Fruit fly (Drosophila melanogaster) whole organism, prepupa: Measurements from ENCODE around the gene CG18744.
A peak's percentile ranks its signal among the peaks of the same experiment; 100 is the strongest.

Experiments used
- Blimp-1 ChIP-seq: fragments of 200-800 bp; sonication (Bioruptor generic); optimal IDR thresholded peaks from 3 replicates; lab custom pipeline; 2017; ENCODE audit warnings: missing biosample characterization, missing genetic modification characterization, mild to moderate bottlenecking, moderate library complexity, missing genetic modification reagents
- CG10669 ChIP-seq: fragments of 200-800 bp; sonication (Bioruptor generic); optimal IDR thresholded peaks from 3 replicates; lab custom pipeline; 2018; ENCODE audit warnings: missing biosample characterization, mild to moderate bottlenecking, missing genetic modification characterization, moderate library complexity
- CG11762 ChIP-seq: fragments of 200-800 bp; sonication (Bioruptor generic); optimal IDR thresholded peaks from 3 replicates; lab custom pipeline; 2016; ENCODE audit warnings: missing biosample characterization, missing genetic modification characterization; ENCODE audit not compliant: insufficient read depth
- CG11902 ChIP-seq: fragments of 200-800 bp; sonication (Bioruptor generic); optimal IDR thresholded peaks from 3 replicates; lab custom pipeline; 2016; ENCODE audit warnings: missing biosample characterization, missing genetic modification characterization
- CG15336 ChIP-seq: fragments of 200-800 bp; sonication (Bioruptor generic); IDR thresholded peaks from 2 replicates; pipeline ENCODE4 v1.3.6; 2022; ENCODE audit warnings: missing biosample characterization, missing genetic modification characterization
- CG1621 ChIP-seq: fragments of 200-800 bp; sonication (Bioruptor generic); optimal IDR thresholded peaks from 3 replicates; lab custom pipeline; 2018; ENCODE audit warnings: missing biosample characterization, mild to moderate bottlenecking, missing genetic modification characterization
- CG3032 ChIP-seq: fragments of 200-800 bp; optimal IDR thresholded peaks from 2 replicates; lab custom pipeline; 2019; ENCODE audit warnings: missing biosample characterization, mild to moderate bottlenecking, missing genetic modification characterization, moderate library complexity
- CG31627 ChIP-seq: fragments of 200-800 bp; sonication (Bioruptor generic); optimal IDR thresholded peaks from 3 replicates; lab custom pipeline; 2016; ENCODE audit warnings: missing biosample characterization, missing genetic modification characterization
- CG32006 ChIP-seq: fragments of 200-800 bp; sonication (Bioruptor generic); optimal IDR thresholded peaks from 3 replicates; lab custom pipeline; 2017; ENCODE audit warnings: missing biosample characterization, mild to moderate bottlenecking, missing genetic modification characterization
- CG34406 ChIP-seq: fragments of 200-800 bp; sonication (Bioruptor generic); optimal IDR thresholded peaks from 3 replicates; lab custom pipeline; 2016; ENCODE audit warnings: missing biosample characterization, missing genetic modification characterization
- CG4318 ChIP-seq: fragments of 200-800 bp; sonication (Bioruptor generic); optimal IDR thresholded peaks from 3 replicates; lab custom pipeline; 2017; ENCODE audit warnings: missing biosample characterization, mild to moderate bottlenecking, missing genetic modification characterization
- CG6163 ChIP-seq: fragments of 200-800 bp; sonication (Bioruptor generic); IDR thresholded peaks from 3 replicates; pipeline ENCODE4 v1.3.6; 2022; ENCODE audit warnings: missing biosample characterization, missing genetic modification characterization
- CG6276 ChIP-seq: fragments of 200-800 bp; sonication (Bioruptor generic); optimal IDR thresholded peaks from 2 replicates; lab custom pipeline; 2017; ENCODE audit warnings: missing biosample characterization, mild to moderate bottlenecking, missing genetic modification characterization
- CG6792 ChIP-seq: fragments of 200-800 bp; sonication (Bioruptor generic); optimal IDR thresholded peaks from 3 replicates; lab custom pipeline; 2016; ENCODE audit warnings: missing biosample characterization, missing genetic modification characterization
- CG6808 ChIP-seq: fragments of 200-800 bp; sonication (Bioruptor generic); optimal IDR thresholded peaks from 3 replicates; lab custom pipeline; 2017; ENCODE audit warnings: missing biosample characterization, missing genetic modification characterization, mild to moderate bottlenecking, moderate library complexity, missing genetic modification reagents
- CG8119 ChIP-seq: fragments of 200-800 bp; sonication (Bioruptor generic); IDR thresholded peaks from 3 replicates; pipeline ENCODE4 v1.3.6; 2022; ENCODE audit warnings: missing biosample characterization, missing genetic modification characterization
- CG8319 ChIP-seq: fragments of 200-800 bp; sonication (Bioruptor generic); optimal IDR thresholded peaks from 3 replicates; lab custom pipeline; 2016; ENCODE audit warnings: missing biosample characterization, missing genetic modification characterization
- CG8632 ChIP-seq: fragments of 200-800 bp; sonication (Bioruptor generic); optimal IDR thresholded peaks from 3 replicates; lab custom pipeline; 2016; ENCODE audit warnings: missing biosample characterization, missing genetic modification characterization
- CG9139 ChIP-seq: fragments of 200-800 bp; sonication (Bioruptor generic); optimal IDR thresholded peaks from 3 replicates; lab custom pipeline; 2017; ENCODE audit warnings: missing biosample characterization, mild to moderate bottlenecking, missing genetic modification characterization
- Eip75B ChIP-seq: fragments of 200-800 bp; sonication (Bioruptor generic); optimal IDR thresholded peaks from 3 replicates; lab custom pipeline; 2016; ENCODE audit warnings: missing biosample characterization, missing genetic modification characterization
- Eip78C ChIP-seq: fragments of 200-800 bp; sonication (Bioruptor generic); peaks from one replicate; lab custom pipeline; 2016; ENCODE audit warnings: missing biosample characterization, missing genetic modification characterization
- Eip93F ChIP-seq: fragments of 200-800 bp; sonication (Bioruptor generic); optimal IDR thresholded peaks from 2 replicates; lab custom pipeline; 2016; ENCODE audit warnings: missing biosample characterization, mild to moderate bottlenecking, missing genetic modification characterization
- Ets21C ChIP-seq: fragments of 200-800 bp; sonication (Bioruptor generic); optimal IDR thresholded peaks from 3 replicates; lab custom pipeline; 2016; ENCODE audit warnings: missing biosample characterization, missing genetic modification characterization
- Ets96B ChIP-seq: fragments of 200-800 bp; optimal IDR thresholded peaks from 2 replicates; lab custom pipeline; 2019; ENCODE audit warnings: missing biosample characterization, mild to moderate bottlenecking, missing genetic modification characterization, moderate library complexity
- Hr38 ChIP-seq: sonication (Bioruptor generic); optimal IDR thresholded peaks from 2 replicates; lab custom pipeline; 2016; ENCODE audit warnings: missing biosample characterization, missing genetic modification characterization
- Hr39 ChIP-seq: fragments of 200-800 bp; sonication (Bioruptor generic); optimal IDR thresholded peaks from 2 replicates; lab custom pipeline; 2016; ENCODE audit warnings: missing biosample characterization, missing genetic modification characterization
- Hr4 ChIP-seq: fragments of 200-800 bp; sonication (Bioruptor generic); optimal IDR thresholded peaks from 3 replicates; lab custom pipeline; 2016; ENCODE audit warnings: missing biosample characterization, missing genetic modification characterization
- Lpt ChIP-seq: fragments of 200-800 bp; sonication (Bioruptor generic); optimal IDR thresholded peaks from 3 replicates; lab custom pipeline; 2016; ENCODE audit warnings: missing biosample characterization, missing genetic modification characterization
- OdsH ChIP-seq: fragments of 200-800 bp; sonication (Bioruptor generic); optimal IDR thresholded peaks from 3 replicates; lab custom pipeline; 2016; ENCODE audit warnings: missing biosample characterization, missing genetic modification characterization
- Smox ChIP-seq: fragments of 200-800 bp; sonication (Bioruptor generic); optimal IDR thresholded peaks from 3 replicates; lab custom pipeline; 2016; ENCODE audit warnings: missing biosample characterization, missing genetic modification characterization
- Sox14 ChIP-seq: fragments of 200-800 bp; sonication (Bioruptor generic); optimal IDR thresholded peaks from 3 replicates; lab custom pipeline; 2016; ENCODE audit warnings: missing biosample characterization, missing genetic modification characterization
- Sox15 ChIP-seq: fragments of 200-800 bp; sonication (Bioruptor generic); optimal IDR thresholded peaks from 3 replicates; lab custom pipeline; 2016; ENCODE audit warnings: missing biosample characterization, missing genetic modification characterization
- achi ChIP-seq: fragments of 200-800 bp; sonication (Bioruptor generic); optimal IDR thresholded peaks from 3 replicates; lab custom pipeline; 2016; ENCODE audit warnings: missing biosample characterization, missing genetic modification characterization
- acj6 ChIP-seq: fragments of 200-800 bp; sonication (Bioruptor generic); optimal IDR thresholded peaks from 3 replicates; lab custom pipeline; 2016; ENCODE audit warnings: missing biosample characterization, missing genetic modification characterization
- cyc ChIP-seq: fragments of 200-800 bp; sonication (Bioruptor generic); optimal IDR thresholded peaks from 3 replicates; lab custom pipeline; 2016; ENCODE audit warnings: missing biosample characterization, missing genetic modification characterization
- dac ChIP-seq: fragments of 200-800 bp; sonication (Bioruptor generic); optimal IDR thresholded peaks from 2 replicates; lab custom pipeline; 2017; ENCODE audit warnings: missing biosample characterization, mild to moderate bottlenecking, missing genetic modification characterization
- dsx ChIP-seq: fragments of 200-800 bp; optimal IDR thresholded peaks from 3 replicates; lab custom pipeline; 2019; ENCODE audit warnings: missing biosample characterization, mild to moderate bottlenecking, missing genetic modification characterization, moderate library complexity; ENCODE audit not compliant: poor library complexity, severe bottlenecking
- eg ChIP-seq: fragments of 200-800 bp; sonication (Bioruptor generic); IDR thresholded peaks from 3 replicates; pipeline ENCODE4 v1.3.6; 2022; ENCODE audit warnings: missing biosample characterization, missing genetic modification characterization
- esn ChIP-seq: fragments of 200-800 bp; sonication (Bioruptor generic); optimal IDR thresholded peaks from 2 replicates; lab custom pipeline; 2016; ENCODE audit warnings: missing biosample characterization, mild to moderate bottlenecking, missing genetic modification characterization, moderate library complexity
- fd59A ChIP-seq: fragments of 200-800 bp; sonication (Bioruptor generic); optimal IDR thresholded peaks from 2 replicates; lab custom pipeline; 2017; ENCODE audit warnings: missing biosample characterization, mild to moderate bottlenecking, missing genetic modification characterization, missing genetic modification reagents
- fkh ChIP-seq: fragments of 200-800 bp; sonication (Bioruptor generic); optimal IDR thresholded peaks from 3 replicates; lab custom pipeline; 2017; ENCODE audit warnings: missing biosample characterization, mild to moderate bottlenecking, missing genetic modification characterization, moderate library complexity
- lz ChIP-seq: fragments of 200-800 bp; sonication (Bioruptor generic); optimal IDR thresholded peaks from 3 replicates; lab custom pipeline; 2016; ENCODE audit warnings: missing biosample characterization, missing genetic modification characterization
- net ChIP-seq: fragments of 200-800 bp; sonication (Bioruptor generic); optimal IDR thresholded peaks from 3 replicates; lab custom pipeline; 2016; ENCODE audit warnings: missing biosample characterization, missing genetic modification characterization
- salr ChIP-seq, 2 experiments: fragments of 200-800 bp; sonication (Bioruptor generic); optimal IDR thresholded peaks; 3 replicates each; lab custom pipeline; 2016 to 2018; ENCODE audit warnings: missing biosample characterization in 2 of 2, missing genetic modification characterization in 2 of 2, mild to moderate bottlenecking in 1 of 2
- svp ChIP-seq: fragments of 200-800 bp; sonication (Bioruptor generic); peaks from one replicate; lab custom pipeline; 2016; ENCODE audit warnings: missing biosample characterization, missing genetic modification characterization
- topi ChIP-seq: fragments of 200-800 bp; sonication (Bioruptor generic); optimal IDR thresholded peaks from 3 replicates; lab custom pipeline; 2016; ENCODE audit warnings: missing biosample characterization, missing genetic modification characterization
- vri ChIP-seq: fragments of 200-800 bp; sonication (Bioruptor generic); optimal IDR thresholded peaks from 3 replicates; lab custom pipeline; 2016; ENCODE audit warnings: missing biosample characterization, mild to moderate bottlenecking, missing genetic modification characterization

CG18744 gene

dm6 chr3R:7753518-7753917 lies 45.1 kb downstream of the CG18744 start (continued):
- TF ChIP-seq Hr38 (GFP tag; lab: Kevin White, UChicago) (no peak), CG8632 (GFP tag; lab: Kevin White, UChicago) (no peak), Eip75B (no peak), Sox15 (GFP tag; lab: Kevin White, UChicago) (no peak), CG3032 (tag; lab: Kevin White, UChicago) (peak; percentile 37), dsx (GFP tag; lab: Kevin White, UChicago) (no peak), dac (GFP tag; lab: Kevin White, UChicago) (no peak), Sox14 (GFP tag; lab: Kevin White, UChicago) (no peak), CG6163 (GFP tag; lab: Robert Waterston, UW) (peak; percentile 66), CG34406 (GFP tag; lab: Kevin White, UChicago) (no peak), CG8119 (GFP tag; lab: Robert Waterston, UW) (0 out of 3 replicates have a peak, but pooled peaks have one; percentile 17), fd59A (no peak), topi (GFP tag; lab: Kevin White, UChicago) (no peak), CG31627 (no peak), salr (GFP tag; optimal IDR thresholded peaks at IDR 0.05; lab: Kevin White, UChicago) (no peak), Blimp-1 (no peak), CG4318 (GFP tag; lab: Kevin White, UChicago) (no peak), CG9139 (no peak), esn (no peak), Hr39 (GFP tag; lab: Kevin White, UChicago) (no peak), Ets21C (GFP tag; lab: Kevin White, UChicago) (no peak), fkh (GFP tag; lab: Kevin White, UChicago) (no peak), cyc (GFP tag; lab: Kevin White, UChicago) (no peak), Smox (no peak), achi (no peak), Lpt (GFP tag; lab: Kevin White, UChicago) (no peak), OdsH (no peak), CG32006 (peak; percentile 36), CG10669 (peak; percentile 13)

dm6 chr3R:7749993-7750392 lies 48.6 kb downstream of the CG18744 start, which contains the start of gene pyd3:
Gene pyd3 (minus strand): TSS chr3R:7750079.
- TF ChIP-seq Hr39 (GFP tag; lab: Kevin White, UChicago) (no peak), CG8119 (GFP tag; lab: Robert Waterston, UW) (no peak), CG11902 (GFP tag; lab: Kevin White, UChicago) (no peak), svp (GFP tag; lab: Kevin White, UChicago) (peak; percentile 59), acj6 (GFP tag; lab: Kevin White, UChicago) (no peak), CG15336 (GFP tag; lab: Robert Waterston, UW) (0 out of 2 replicates have a peak, but pooled peaks have one; percentile 37), CG31627 (no peak), Eip93F (no peak), esn (no peak), Smox (no peak), CG10669 (peak; percentile 39), Ets21C (GFP tag; lab: Kevin White, UChicago) (no peak), CG1621 (tag; lab: Kevin White, UChicago) (no peak), Ets96B (tag; lab: Kevin White, UChicago) (peak; percentile 51), fd59A (no peak), dac (GFP tag; lab: Kevin White, UChicago) (no peak), CG8319 (GFP tag; lab: Kevin White, UChicago) (no peak), CG6808 (GFP tag; lab: Kevin White, UChicago) (peak; percentile 6), Sox14 (GFP tag; lab: Kevin White, UChicago) (no peak), Lpt (GFP tag; lab: Kevin White, UChicago) (no peak), net (no peak), CG6792 (no peak), CG32006 (peak; percentile 45), CG6276 (GFP tag; lab: Kevin White, UChicago) (no peak), OdsH (no peak), fkh (GFP tag; lab: Kevin White, UChicago) (no peak), dsx (GFP tag; lab: Kevin White, UChicago) (no peak), CG6163 (GFP tag; lab: Robert Waterston, UW) (0 out of 3 replicates have a peak, but pooled peaks have one; percentile 15), CG8632 (GFP tag; lab: Kevin White, UChicago) (no peak), Hr4 (peak; percentile 16), achi (peak; percentile 5), CG11762 (GFP tag; lab: Kevin White, UChicago) (no peak), eg (GFP tag; lab: Robert Waterston, UW) (no peak), lz (GFP tag; lab: Kevin White, UChicago) (no peak), vri (GFP tag; lab: Kevin White, UChicago) (no peak), Eip78C (peak; percentile 34), salr (GFP tag; optimal IDR thresholded peaks at IDR 0.05; lab: Kevin White, UChicago) (no peak), CG9139 (no peak), Blimp-1 (no peak), Eip75B (no peak)
